Worm (Caenorhabditis elegans) whole organism, L4 larva: Measurements from ENCODE around the gene nhr-99.

ENCODE experiments used
- F26F4.8 ChIP-seq: fragments of 200-800 bp; sonication (Bioruptor generic); conservative IDR thresholded peaks from 2 replicates; pipeline ENCODE4 v1.3.6; 2022; ENCODE audit warnings: missing genetic modification characterization, missing compliant biosample characterization
- R02D3.7 ChIP-seq: fragments of 150-350 bp; sonication (generic microtip); optimal IDR thresholded peaks from 3 replicates; lab custom pipeline; 2014; ENCODE audit warnings: missing biosample characterization, missing genetic modification characterization
- Y105C5A.15 ChIP-seq: fragments of 200-800 bp; sonication (Bioruptor generic); IDR thresholded peaks from 2 replicates; pipeline ENCODE4 v1.3.6; 2022; ENCODE audit warnings: missing genetic modification characterization, missing compliant biosample characterization
- Y48G9A.11 ChIP-seq: fragments of 200-800 bp; sonication (Bioruptor generic); IDR thresholded peaks from 2 replicates; pipeline ENCODE4 v1.3.6; 2022; ENCODE audit warnings: missing genetic modification reagents, missing genetic modification characterization, missing compliant biosample characterization
- ZK546.5 ChIP-seq, 2 experiments: sonication (generic microtip); optimal IDR thresholded peaks; 2 replicates each; lab custom pipeline; 2017; ENCODE audit warnings: missing biosample characterization in 2 of 2, missing genetic modification characterization in 2 of 2
- arid-1 ChIP-seq: fragments of 200-800 bp; sonication (Bioruptor generic); conservative IDR thresholded peaks from 2 replicates; pipeline ENCODE4 v1.3.6; 2022; ENCODE audit warnings: missing genetic modification reagents, missing genetic modification characterization, missing compliant biosample characterization
- ceh-20 ChIP-seq: fragments of 200-800 bp; sonication (Bioruptor generic); IDR thresholded peaks from 2 replicates; pipeline ENCODE4 v1.3.6; 2022; ENCODE audit warnings: missing genetic modification reagents, missing genetic modification characterization, missing compliant biosample characterization
- ceh-28 ChIP-seq: fragments of 150-350 bp; optimal IDR thresholded peaks from 2 replicates; lab custom pipeline; 2014; ENCODE audit warnings: missing biosample characterization, missing genetic modification reagents, missing genetic modification characterization
- ceh-62 ChIP-seq: sonication (generic microtip); optimal IDR thresholded peaks from 2 replicates; lab custom pipeline; 2017; ENCODE audit warnings: missing biosample characterization, missing genetic modification characterization
- ceh-82 ChIP-seq: sonication (generic microtip); optimal IDR thresholded peaks from 2 replicates; lab custom pipeline; 2017; ENCODE audit warnings: missing biosample characterization, missing genetic modification characterization
- ces-1 ChIP-seq: fragments of 150-350 bp; sonication (generic microtip); optimal IDR thresholded peaks from 4 replicates; lab custom pipeline; 2014; ENCODE audit warnings: missing biosample characterization, missing genetic modification reagents, missing genetic modification characterization
- cey-2 ChIP-seq: sonication (generic microtip); optimal IDR thresholded peaks from 3 replicates; lab custom pipeline; 2017; ENCODE audit warnings: missing genetic modification characterization, mild to moderate bottlenecking, missing compliant biosample characterization, antibody characterized with exemption, borderline replicate concordance; ENCODE audit not compliant: insufficient read depth
- ctbp-1 ChIP-seq: fragments of 200-800 bp; sonication (Bioruptor generic); IDR thresholded peaks from 2 replicates; pipeline ENCODE4 v1.3.6; 2022; ENCODE audit warnings: missing genetic modification reagents, missing genetic modification characterization, missing compliant biosample characterization
- daf-12 ChIP-seq: fragments of 150-350 bp; optimal IDR thresholded peaks from 2 replicates; lab custom pipeline; 2014; ENCODE audit warnings: missing biosample characterization, missing genetic modification reagents, missing genetic modification characterization
- dmd-8 ChIP-seq: fragments of 200-800 bp; sonication (Bioruptor generic); IDR thresholded peaks from 2 replicates; pipeline ENCODE4 v1.3.6; 2022; ENCODE audit warnings: missing genetic modification characterization, missing compliant biosample characterization
- dpl-1 ChIP-seq: fragments of 150-350 bp; optimal IDR thresholded peaks from 2 replicates; lab custom pipeline; 2014; ENCODE audit warnings: missing biosample characterization, missing genetic modification reagents, missing genetic modification characterization
- duxl-1 ChIP-seq: sonication (generic microtip); optimal IDR thresholded peaks from 2 replicates; lab custom pipeline; 2016; ENCODE audit warnings: mild to moderate bottlenecking, missing genetic modification characterization, moderate library complexity, missing compliant biosample characterization; ENCODE audit not compliant: poor library complexity
- egl-27 ChIP-seq: sonication (generic microtip); optimal IDR thresholded peaks from 3 replicates; lab custom pipeline; 2017; ENCODE audit warnings: missing biosample characterization, missing genetic modification reagents, missing genetic modification characterization
- egl-43 ChIP-seq: fragments of 200-800 bp; sonication (Bioruptor generic); IDR thresholded peaks from 2 replicates; pipeline ENCODE4 v1.3.6; 2022; ENCODE audit warnings: missing genetic modification reagents, missing genetic modification characterization, missing compliant biosample characterization
- fkh-10 ChIP-seq: fragments of 150-350 bp; optimal IDR thresholded peaks from 2 replicates; lab custom pipeline; 2014; ENCODE audit warnings: missing biosample characterization, missing genetic modification reagents, missing genetic modification characterization
- gei-8 ChIP-seq: fragments of 200-800 bp; sonication (Bioruptor generic); optimal IDR thresholded peaks from 2 replicates; lab custom pipeline; 2018; ENCODE audit warnings: mild to moderate bottlenecking, missing genetic modification characterization, missing compliant biosample characterization
- hif-1 ChIP-seq, 2 experiments: sonication (generic microtip); optimal IDR thresholded peaks; 2 replicates each; lab custom pipeline; 2016 to 2017; ENCODE audit warnings: missing compliant biosample characterization in 2 of 2, missing genetic modification characterization in 2 of 2, missing genetic modification reagents in 2 of 2, missing genotype in 2 of 2, mild to moderate bottlenecking in 1 of 2
- hlh-11 ChIP-seq: fragments of 200-800 bp; sonication (Bioruptor generic); optimal IDR thresholded peaks from 2 replicates; lab custom pipeline; 2018; ENCODE audit warnings: mild to moderate bottlenecking, missing genetic modification characterization, missing compliant biosample characterization
- lim-7 ChIP-seq: fragments of 200-800 bp; sonication (Bioruptor generic); IDR thresholded peaks from 2 replicates; pipeline ENCODE4 v1.3.6; 2022; ENCODE audit warnings: missing genetic modification characterization, missing compliant biosample characterization
- lin-13 ChIP-seq: fragments of 150-350 bp; optimal IDR thresholded peaks from 2 replicates; lab custom pipeline; 2014; ENCODE audit warnings: missing biosample characterization, missing genetic modification reagents, missing genetic modification characterization
- lin-15B ChIP-seq: fragments of 150-350 bp; sonication (generic microtip); optimal IDR thresholded peaks from 3 replicates; lab custom pipeline; 2014; ENCODE audit warnings: missing biosample characterization, missing genetic modification characterization
- lin-38 ChIP-seq: fragments of 200-800 bp; sonication (Bioruptor generic); IDR thresholded peaks from 2 replicates; pipeline ENCODE4 v1.3.6; 2022; ENCODE audit warnings: missing genetic modification reagents, missing genetic modification characterization, missing compliant biosample characterization
- lir-3 ChIP-seq: sonication (generic microtip); optimal IDR thresholded peaks from 2 replicates; lab custom pipeline; 2016; ENCODE audit warnings: mild to moderate bottlenecking, missing genetic modification characterization, missing compliant biosample characterization
- madf-9 ChIP-seq: fragments of 200-800 bp; sonication (Bioruptor generic); conservative IDR thresholded peaks from 2 replicates; pipeline ENCODE4 v1.3.6; 2022; ENCODE audit warnings: missing genetic modification reagents, missing genetic modification characterization, missing compliant biosample characterization
- mdl-1 ChIP-seq, 2 experiments: fragments of 150-350 bp in 1 of 2; sonication (generic microtip) in 1 of 2; optimal IDR thresholded peaks; 2 replicates each; lab custom pipeline; 2014 to 2017; ENCODE audit warnings: missing biosample characterization in 2 of 2, missing genetic modification characterization in 2 of 2
- mep-1 ChIP-seq: fragments of 150-350 bp; sonication (generic microtip); optimal IDR thresholded peaks from 3 replicates; lab custom pipeline; 2014; ENCODE audit warnings: missing biosample characterization, missing genetic modification characterization
- mes-2 ChIP-seq: sonication (generic microtip); optimal IDR thresholded peaks from 2 replicates; lab custom pipeline; 2016; ENCODE audit warnings: missing genotype, mild to moderate bottlenecking, missing genetic modification characterization, missing compliant biosample characterization; ENCODE audit not compliant: poor library complexity, severe bottlenecking
- mxl-2 ChIP-seq: fragments of 200-800 bp; sonication (Bioruptor generic); conservative IDR thresholded peaks from 2 replicates; pipeline ENCODE4 v1.3.6; 2022; ENCODE audit warnings: missing genetic modification reagents, missing genetic modification characterization, missing compliant biosample characterization
- mxl-3 ChIP-seq: fragments of 200-800 bp; sonication (Bioruptor generic); optimal IDR thresholded peaks from 2 replicates; lab custom pipeline; 2018; ENCODE audit warnings: mild to moderate bottlenecking, missing genetic modification characterization, missing compliant biosample characterization
- nhr-102 ChIP-seq: sonication (generic microtip); optimal IDR thresholded peaks from 2 replicates; lab custom pipeline; 2016; ENCODE audit warnings: mild to moderate bottlenecking, missing genetic modification characterization, moderate library complexity, missing compliant biosample characterization
- nhr-41 ChIP-seq: fragments of 200-800 bp; sonication (Bioruptor generic); IDR thresholded peaks from 2 replicates; pipeline ENCODE4 v1.3.6; 2022; ENCODE audit warnings: missing genetic modification reagents, missing genetic modification characterization, missing compliant biosample characterization
- nhr-42 ChIP-seq: fragments of 200-800 bp; sonication (Bioruptor generic); IDR thresholded peaks from 2 replicates; pipeline ENCODE4 v1.3.6; 2022; ENCODE audit warnings: missing genetic modification characterization, missing compliant biosample characterization
- nhr-6 ChIP-seq: fragments of 150-350 bp; optimal IDR thresholded peaks from 2 replicates; lab custom pipeline; 2014; ENCODE audit warnings: missing biosample characterization, missing genetic modification characterization
- pha-4 ChIP-seq, 2 experiments: fragments of 150-350 bp in 1 of 2; fragments of 200-800 bp in 1 of 2; sonication (Bioruptor generic) in 1 of 2; IDR thresholded peaks in 1 of 2; optimal IDR thresholded peaks in 1 of 2; 2 replicates each; pipeline versions ENCODE4 v1.3.6 to Lab custom; 2014 to 2022; ENCODE audit warnings: missing genetic modification characterization in 2 of 2, missing genetic modification reagents in 2 of 2, missing biosample characterization in 1 of 2, missing compliant biosample characterization in 1 of 2
- pqm-1 ChIP-seq: sonication (generic microtip); optimal IDR thresholded peaks from 2 replicates; lab custom pipeline; 2017; ENCODE audit warnings: missing biosample characterization, missing genetic modification characterization
- skn-1 ChIP-seq: fragments of 150-350 bp; optimal IDR thresholded peaks from 2 replicates; lab custom pipeline; 2014; ENCODE audit warnings: missing biosample characterization, missing genetic modification characterization
- snpc-1.2 ChIP-seq: fragments of 200-800 bp; sonication (Bioruptor generic); IDR thresholded peaks from 2 replicates; pipeline ENCODE4 v1.3.6; 2022; ENCODE audit warnings: missing genetic modification reagents, missing genetic modification characterization, missing compliant biosample characterization
- spr-1 ChIP-seq: sonication (generic microtip); optimal IDR thresholded peaks from 2 replicates; lab custom pipeline; 2016; ENCODE audit warnings: mild to moderate bottlenecking, missing genetic modification characterization, missing compliant biosample characterization
- spr-3 ChIP-seq: fragments of 200-800 bp; sonication (Bioruptor generic); optimal IDR thresholded peaks from 2 replicates; lab custom pipeline; 2018; ENCODE audit warnings: mild to moderate bottlenecking, missing genetic modification characterization, missing compliant biosample characterization
- tag-97 ChIP-seq: fragments of 200-800 bp; sonication (Bioruptor generic); IDR thresholded peaks from 2 replicates; pipeline ENCODE4 v1.3.6; 2022; ENCODE audit warnings: missing genetic modification characterization, missing compliant biosample characterization
- unc-130 ChIP-seq: sonication (generic microtip); optimal IDR thresholded peaks from 2 replicates; lab custom pipeline; 2016; ENCODE audit warnings: missing genetic modification reagents, missing genetic modification characterization, missing compliant biosample characterization
- unc-39 ChIP-seq: sonication (generic microtip); optimal IDR thresholded peaks from 2 replicates; lab custom pipeline; 2017; ENCODE audit warnings: missing biosample characterization, missing genetic modification characterization
- unc-62 ChIP-seq, 3 experiments: fragments of 150-350 bp in 1 of 3; sonication (generic microtip); optimal IDR thresholded peaks in 2 of 3; peaks in 1 of 3; 1 replicate in 1 of 3; 2 replicates in 2 of 3; lab custom pipeline; 2014 to 2017; ENCODE audit warnings: missing biosample characterization in 3 of 3, missing genetic modification characterization in 3 of 3, missing genetic modification reagents in 3 of 3, missing genotype in 1 of 3
- zfp-2 ChIP-seq: sonication (generic microtip); optimal IDR thresholded peaks from 2 replicates; lab custom pipeline; 2016; ENCODE audit warnings: mild to moderate bottlenecking, missing genetic modification characterization, missing compliant biosample characterization
- zip-11 ChIP-seq: fragments of 200-800 bp; sonication (Bioruptor generic); IDR thresholded peaks from 2 replicates; pipeline ENCODE4 v1.3.6; 2022; ENCODE audit warnings: missing genetic modification characterization, missing compliant biosample characterization
- zip-2 ChIP-seq: fragments of 150-350 bp; optimal IDR thresholded peaks from 2 replicates; lab custom pipeline; 2014; ENCODE audit warnings: missing biosample characterization, missing genetic modification characterization

The nhr-99 gene

DNA sequence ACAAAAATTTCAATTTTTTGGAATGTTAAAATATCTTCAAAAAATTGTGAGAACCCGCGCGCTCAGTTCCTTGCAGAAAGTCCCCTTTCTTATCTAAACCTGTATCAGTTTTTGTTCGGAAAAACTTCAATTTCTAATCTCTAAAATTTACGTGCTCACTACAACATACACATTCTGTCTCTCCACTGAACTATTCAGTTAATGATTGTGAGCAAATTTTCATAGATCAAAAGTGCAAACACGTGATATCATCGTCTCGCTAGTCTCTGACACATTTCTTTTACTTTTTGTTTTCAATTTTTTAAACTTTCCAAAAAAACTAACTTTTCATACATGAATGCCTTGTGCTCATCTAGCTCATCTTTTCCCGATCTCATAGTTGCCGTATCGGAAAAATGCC is 15.1 kb upstream of the nhr-99 start, which contains the start of gene nhr-203 (continued):
- TF ChIP-seq ctbp-1 = no peak
- peak; percentile 39 for TF ChIP-seq mes-2 (tag; lab: Kevin White, UChicago)
- no peak for TF ChIP-seq duxl-1
- no peak for TF ChIP-seq lin-15B (tag; lab: Kevin White, UChicago)
- TF ChIP-seq hlh-11 = peak; percentile 63
- no peak for TF ChIP-seq lim-7 (GFP tag; lab: Robert Waterston, UW)
- no peak for TF ChIP-seq nhr-42 (GFP tag; lab: Robert Waterston, UW)
- no peak for TF ChIP-seq F26F4.8 (GFP tag; lab: Robert Waterston, UW)
- no peak for TF ChIP-seq Y48G9A.11
- TF ChIP-seq spr-3 (GFP tag; lab: Kevin White, UChicago) = no peak
- no peak for TF ChIP-seq arid-1
- no peak for TF ChIP-seq lin-38
- TF ChIP-seq pha-4 (GFP tag; IDR thresholded peaks at IDR 0.05; lab: Robert Waterston, UW) = no peak
- TF ChIP-seq pha-4 (tag; optimal IDR thresholded peaks at IDR 0.05; lab: Kevin White, UChicago) = no peak
- TF ChIP-seq ceh-82 (tag; lab: Kevin White, UChicago) = no peak
- no peak for TF ChIP-seq unc-39 (tag; lab: Kevin White, UChicago)
- TF ChIP-seq mep-1 (tag; lab: Kevin White, UChicago) = no peak
- peak; percentile 35 for TF ChIP-seq nhr-102 (tag; lab: Kevin White, UChicago)
- TF ChIP-seq fkh-10 = no peak
- TF ChIP-seq daf-12 = no peak
- no peak for TF ChIP-seq tag-97
- TF ChIP-seq lin-13 (GFP tag; lab: Kevin White, UChicago) = no peak
- no peak for TF ChIP-seq ZK546.5 (tag; optimal IDR thresholded peaks at IDR 0.05; lab: Kevin White, UChicago)
- TF ChIP-seq Y105C5A.15 (GFP tag; lab: Robert Waterston, UW) = no peak
- TF ChIP-seq mdl-1 (tag; optimal IDR thresholded peaks at IDR 0.05; lab: Kevin White, UChicago) = no peak
- no peak for TF ChIP-seq gei-8
- no peak for TF ChIP-seq nhr-6 (tag; lab: Kevin White, UChicago)
- no peak for TF ChIP-seq unc-62 (GFP tag; optimal IDR thresholded peaks at IDR 0.05 in 1 of 2; lab: Kevin White, UChicago)
- no peak for TF ChIP-seq unc-62 (tag; optimal IDR thresholded peaks at IDR 0.05; lab: Kevin White, UChicago)
- no peak for TF ChIP-seq snpc-1.2
- peak in 1 of 2 experiments; percentile 14 for TF ChIP-seq hif-1 (tag; optimal IDR thresholded peaks at IDR 0.05; lab: Kevin White, UChicago)
- TF ChIP-seq ceh-20 (GFP tag; lab: Robert Waterston, UW) = no peak
- no peak for TF ChIP-seq spr-1 (tag; lab: Kevin White, UChicago)
- no peak for TF ChIP-seq zfp-2 (tag; lab: Kevin White, UChicago)
- no peak for TF ChIP-seq ceh-62 (tag; lab: Kevin White, UChicago)
- TF ChIP-seq egl-27 = no peak
- no peak for TF ChIP-seq ceh-28 (tag; lab: Kevin White, UChicago)
- TF ChIP-seq R02D3.7 (tag; lab: Kevin White, UChicago) = no peak
- TF ChIP-seq cey-2 (tag; lab: Kevin White, UChicago) = no peak
- TF ChIP-seq dmd-8 (GFP tag; lab: Robert Waterston, UW) = no peak
- no peak for TF ChIP-seq mxl-3 (GFP tag; lab: Kevin White, UChicago)
- TF ChIP-seq nhr-41 (GFP tag; lab: Robert Waterston, UW) = no peak
- no peak for TF ChIP-seq skn-1 (tag; lab: Kevin White, UChicago)
- no peak for TF ChIP-seq zip-11 (GFP tag; lab: Robert Waterston, UW)
- TF ChIP-seq zip-2 = no peak
- no peak for TF ChIP-seq mxl-2
- no peak for TF ChIP-seq dpl-1 (GFP tag; lab: Kevin White, UChicago)
- no peak for TF ChIP-seq ces-1 (GFP tag; lab: Kevin White, UChicago)
- no peak for TF ChIP-seq madf-9 (GFP tag; lab: Robert Waterston, UW)
- TF ChIP-seq egl-43 (GFP tag; lab: Robert Waterston, UW) = no peak
- TF ChIP-seq lir-3 (tag; lab: Kevin White, UChicago) = no peak
- peak; percentile 62 for TF ChIP-seq pqm-1 (tag; lab: Kevin White, UChicago)
- TF ChIP-seq unc-130 (GFP tag; lab: Kevin White, UChicago) = no peak
